Worm (Caenorhabditis elegans): ENCODE data around the gene srh-99.

DNA sequence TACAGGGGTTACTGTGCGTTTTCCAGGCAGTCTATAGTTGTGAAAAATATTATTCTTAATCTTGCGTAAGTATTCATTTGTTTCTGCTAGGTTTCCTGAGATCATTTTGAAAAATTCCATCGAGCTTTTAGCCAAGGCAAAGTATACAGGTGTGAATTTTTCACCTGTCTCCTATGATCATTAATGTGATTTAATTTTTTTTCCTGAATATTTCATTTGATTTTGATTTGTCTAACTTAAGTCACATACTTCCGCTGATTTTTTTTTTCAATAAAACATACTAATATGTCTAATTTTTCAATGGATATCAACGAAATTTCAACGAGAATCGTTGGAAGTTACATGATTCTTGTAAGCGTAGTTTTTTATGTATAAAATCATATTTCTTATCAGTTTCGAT is 11.0 kb downstream of the srh-99 start, which contains the start of gene srx-108:
- no peak for TF ChIP-seq snu-23 (GFP tag; optimal IDR thresholded peaks at IDR 0.05)
- no peak for TF ChIP-seq nhr-76 (tag; optimal IDR thresholded peaks at IDR 0.05)
